Worm (Caenorhabditis elegans) whole organism, early embryonic: ENCODE measurements around the gene dhs-14.

Experiments used
- ama-1 ChIP-seq: fragments of 150-350 bp; optimal IDR thresholded peaks from 2 replicates; lab custom pipeline; 2014
- ets-7 ChIP-seq: sonication (generic microtip); optimal IDR thresholded peaks from 2 replicates; lab custom pipeline; 2016; ENCODE audit warnings: missing genotype, missing genetic modification characterization, missing compliant biosample characterization
- flt-1 ChIP-seq: fragments of 200-800 bp; sonication (Bioruptor generic); IDR thresholded peaks from 2 replicates; pipeline ENCODE4 v1.3.6; 2022; ENCODE audit warnings: missing genetic modification characterization, missing compliant biosample characterization
- hmbx-1 ChIP-seq: sonication (generic microtip); optimal IDR thresholded peaks from 2 replicates; lab custom pipeline; 2016; ENCODE audit warnings: mild to moderate bottlenecking, missing genetic modification characterization, missing compliant biosample characterization
- hmg-4 ChIP-seq: fragments of 200-800 bp; sonication (Bioruptor generic); optimal IDR thresholded peaks from 2 replicates; lab custom pipeline; 2018; ENCODE audit warnings: mild to moderate bottlenecking, missing genetic modification characterization, missing compliant biosample characterization
- pes-1 ChIP-seq: fragments of 200-800 bp; sonication (Bioruptor generic); IDR thresholded peaks from 2 replicates; pipeline ENCODE4 v1.3.6; 2022; ENCODE audit warnings: missing genetic modification reagents, missing genetic modification characterization, missing compliant biosample characterization
- sea-1 ChIP-seq: fragments of 200-800 bp; sonication (Bioruptor generic); conservative IDR thresholded peaks from 2 replicates; pipeline ENCODE4 v1.3.6; 2022; ENCODE audit warnings: missing genetic modification characterization, missing compliant biosample characterization

- TF ChIP-seq ama-1 (lab: Kevin White, UChicago) = no peak
- TF ChIP-seq hmg-4 (GFP tag; lab: Kevin White, UChicago) = no peak
- no peak for TF ChIP-seq hmbx-1 (tag; lab: Kevin White, UChicago)
- TF ChIP-seq pes-1 (GFP tag; lab: Robert Waterston, UW) = no peak
- no peak for TF ChIP-seq flt-1
- TF ChIP-seq sea-1 (GFP tag; lab: Robert Waterston, UW) = no peak
- TF ChIP-seq ets-7 (tag; lab: Kevin White, UChicago) = no peak
Measured at ce11 chrV:2739607-2740006, 25.4 kb downstream of the dhs-14 start.
